Fruit fly (Drosophila melanogaster) whole organism, embryonic: ENCODE data around the gene CG3448.

ENCODE experiments used
- Adf1 ChIP-seq: fragments of 200-800 bp; sonication (Bioruptor generic); IDR thresholded peaks from 2 replicates; pipeline ENCODE4 v1.3.6; 2022; ENCODE audit warnings: missing biosample characterization, missing genetic modification characterization
- CG10543 ChIP-seq: fragments of 200-800 bp; sonication (Bioruptor generic); optimal IDR thresholded peaks from 3 replicates; lab custom pipeline; 2017; ENCODE audit warnings: missing biosample characterization, mild to moderate bottlenecking, missing genetic modification characterization, moderate library complexity
- CG10979 ChIP-seq: fragments of 200-800 bp; sonication (Bioruptor generic); optimal IDR thresholded peaks from 2 replicates; lab custom pipeline; 2018; ENCODE audit warnings: missing biosample characterization, mild to moderate bottlenecking, missing genetic modification characterization, moderate library complexity
- CG12219 ChIP-seq: fragments of 200-800 bp; sonication (Bioruptor generic); optimal IDR thresholded peaks from 3 replicates; lab custom pipeline; 2018; ENCODE audit warnings: missing biosample characterization, mild to moderate bottlenecking, missing genetic modification characterization
- CG14965 ChIP-seq: fragments of 200-800 bp; sonication (Bioruptor generic); optimal IDR thresholded peaks from 2 replicates; lab custom pipeline; 2016; ENCODE audit warnings: missing biosample characterization, missing genetic modification characterization, borderline replicate concordance
- CG17186 ChIP-seq: fragments of 200-800 bp; sonication (Bioruptor generic); optimal IDR thresholded peaks from 3 replicates; lab custom pipeline; 2017; ENCODE audit warnings: missing biosample characterization, missing genetic modification reagents, missing genetic modification characterization
- CG17385 ChIP-seq: fragments of 200-800 bp; sonication (Bioruptor generic); optimal IDR thresholded peaks from 3 replicates; lab custom pipeline; 2018; ENCODE audit warnings: missing biosample characterization, mild to moderate bottlenecking, missing genetic modification characterization
- CG2678 ChIP-seq: fragments of 200-800 bp; sonication (Bioruptor generic); optimal IDR thresholded peaks from 3 replicates; lab custom pipeline; 2019; ENCODE audit warnings: missing biosample characterization, mild to moderate bottlenecking, missing genetic modification characterization, moderate library complexity
- CG32772 ChIP-seq: fragments of 200-800 bp; sonication (Bioruptor generic); IDR thresholded peaks from 2 replicates; pipeline ENCODE4 v1.3.6; 2022; ENCODE audit warnings: missing biosample characterization, missing genetic modification characterization
- CG33557 ChIP-seq: fragments of 200-800 bp; sonication (Bioruptor generic); optimal IDR thresholded peaks from 2 replicates; lab custom pipeline; 2019; ENCODE audit warnings: missing biosample characterization, mild to moderate bottlenecking, missing genetic modification characterization, moderate library complexity
- CG34422 ChIP-seq: fragments of 200-800 bp; sonication (Bioruptor generic); IDR thresholded peaks from 3 replicates; pipeline ENCODE4 v1.3.6; 2022; ENCODE audit warnings: missing biosample characterization, missing genetic modification characterization
- CG4707 ChIP-seq: fragments of 200-800 bp; sonication (Bioruptor generic); optimal IDR thresholded peaks from 2 replicates; lab custom pipeline; 2018; ENCODE audit warnings: missing biosample characterization, mild to moderate bottlenecking, missing genetic modification characterization, moderate library complexity
- CG4854 ChIP-seq: fragments of 200-800 bp; sonication (Bioruptor generic); optimal IDR thresholded peaks from 2 replicates; lab custom pipeline; 2016; ENCODE audit warnings: missing biosample characterization, missing genetic modification characterization, inconsistent platforms
- CG6654 ChIP-seq: fragments of 200-800 bp; sonication (Bioruptor generic); optimal IDR thresholded peaks from 2 replicates; lab custom pipeline; 2017; ENCODE audit warnings: missing biosample characterization, mild to moderate bottlenecking, missing genetic modification characterization
- CG7372 ChIP-seq: fragments of 200-800 bp; sonication (Bioruptor generic); IDR thresholded peaks from 2 replicates; pipeline ENCODE4 v1.3.6; 2022; ENCODE audit warnings: missing biosample characterization, missing genetic modification characterization
- CG9437 ChIP-seq: fragments of 200-800 bp; sonication (Bioruptor generic); optimal IDR thresholded peaks from 2 replicates; lab custom pipeline; 2018; ENCODE audit warnings: missing biosample characterization, mild to moderate bottlenecking, missing genetic modification characterization
- CG9797 ChIP-seq: fragments of 200-800 bp; sonication (Bioruptor generic); optimal IDR thresholded peaks from 3 replicates; lab custom pipeline; 2018; ENCODE audit warnings: missing biosample characterization, mild to moderate bottlenecking, missing genetic modification characterization
- Camta ChIP-seq: fragments of 200-800 bp; sonication (Bioruptor generic); optimal IDR thresholded peaks from 2 replicates; lab custom pipeline; 2016; ENCODE audit warnings: missing biosample characterization, missing genetic modification characterization
- D19A ChIP-seq: fragments of 200-800 bp; optimal IDR thresholded peaks from 3 replicates; lab custom pipeline; 2019; ENCODE audit warnings: missing biosample characterization, mild to moderate bottlenecking, missing genetic modification characterization, moderate library complexity
- Dad ChIP-seq: fragments of 200-800 bp; sonication (Bioruptor generic); optimal IDR thresholded peaks from 3 replicates; lab custom pipeline; 2016; ENCODE audit warnings: missing biosample characterization, missing genetic modification characterization
- HmgD ChIP-seq: fragments of 200-800 bp; sonication (Bioruptor generic); optimal IDR thresholded peaks from 3 replicates; lab custom pipeline; 2016; ENCODE audit warnings: missing biosample characterization, missing genetic modification characterization
- MESR4 ChIP-seq: fragments of 200-800 bp; sonication (Bioruptor generic); optimal IDR thresholded peaks from 2 replicates; lab custom pipeline; 2018; ENCODE audit warnings: missing biosample characterization, mild to moderate bottlenecking, missing genetic modification characterization, moderate library complexity
- Ravus ChIP-seq: fragments of 200-800 bp; sonication (Bioruptor generic); IDR thresholded peaks from 2 replicates; pipeline ENCODE4 v1.3.6; 2022; ENCODE audit warnings: missing biosample characterization, missing genetic modification characterization
- Sox100B ChIP-seq: fragments of 200-800 bp; sonication (Bioruptor generic); optimal IDR thresholded peaks from 3 replicates; lab custom pipeline; 2018; ENCODE audit warnings: missing biosample characterization, mild to moderate bottlenecking, missing genetic modification characterization
- Trl ChIP-seq, 3 experiments: fragments of >200 bp in 2 of 3; fragments of 200-800 bp in 1 of 3; sonication (Bioruptor generic) in 1 of 3; optimal IDR thresholded peaks; 2 replicates in 1 of 3; 3 replicates in 2 of 3; lab custom pipeline; 2016 to 2017; ENCODE audit warnings: missing biosample characterization in 1 of 3, missing genetic modification characterization in 1 of 3
- amos ChIP-seq: fragments of 200-800 bp; sonication (Bioruptor generic); IDR thresholded peaks from 2 replicates; pipeline ENCODE4 v1.3.6; 2022; ENCODE audit warnings: missing biosample characterization, missing genetic modification characterization; ENCODE audit not compliant: partially characterized antibody
- ash1 ChIP-seq: fragments of 200-800 bp; sonication (Bioruptor generic); optimal IDR thresholded peaks from 2 replicates; lab custom pipeline; 2018; ENCODE audit warnings: missing biosample characterization, mild to moderate bottlenecking, missing genetic modification characterization
- az2 ChIP-seq: fragments of 200-800 bp; sonication (Bioruptor generic); optimal IDR thresholded peaks from 3 replicates; lab custom pipeline; 2016; ENCODE audit warnings: missing biosample characterization, missing genetic modification characterization
- chinmo ChIP-seq: fragments of 200-800 bp; sonication (Bioruptor generic); IDR thresholded peaks from 4 replicates; pipeline ENCODE4 v1.3.6; 2022; ENCODE audit warnings: missing biosample characterization, missing genetic modification characterization; ENCODE audit not compliant: partially characterized antibody
- crp ChIP-seq, 2 experiments: fragments of 200-800 bp; sonication (Bioruptor generic); optimal IDR thresholded peaks; 2 replicates in 1 of 2; 3 replicates in 1 of 2; lab custom pipeline; 2017; ENCODE audit warnings: missing biosample characterization in 2 of 2, missing genetic modification characterization in 2 of 2, mild to moderate bottlenecking in 1 of 2, moderate library complexity in 1 of 2
- dpn ChIP-seq, 2 experiments: fragments of 200-800 bp; sonication (Bioruptor generic); optimal IDR thresholded peaks; 3 replicates each; lab custom pipeline; 2016; ENCODE audit warnings: missing biosample characterization in 2 of 2, missing genetic modification characterization in 2 of 2
- ewg ChIP-seq: fragments of 200-800 bp; sonication (Bioruptor generic); optimal IDR thresholded peaks from 3 replicates; lab custom pipeline; 2017; ENCODE audit warnings: mild to moderate bottlenecking, missing biosample characterization, missing genetic modification reagents, missing genetic modification characterization
- gem ChIP-seq: fragments of 200-800 bp; sonication (Bioruptor generic); optimal IDR thresholded peaks from 2 replicates; lab custom pipeline; 2019; ENCODE audit warnings: missing biosample characterization, mild to moderate bottlenecking, missing genetic modification characterization, moderate library complexity
- gsb ChIP-seq: fragments of 200-800 bp; sonication (Bioruptor generic); IDR thresholded peaks from 2 replicates; pipeline ENCODE4 v1.3.6; 2022; ENCODE audit warnings: missing biosample characterization, missing genetic modification characterization
- gsb-n ChIP-seq: fragments of 200-800 bp; sonication (Bioruptor generic); optimal IDR thresholded peaks from 3 replicates; lab custom pipeline; 2018; ENCODE audit warnings: missing biosample characterization, mild to moderate bottlenecking, missing genetic modification characterization
- h ChIP-seq: fragments of >200 bp; optimal IDR thresholded peaks from 2 replicates; lab custom pipeline; 2017
- hb ChIP-seq: fragments of 200-800 bp; sonication (Bioruptor generic); IDR thresholded peaks from 3 replicates; pipeline ENCODE4 v1.3.6; 2022; ENCODE audit warnings: missing biosample characterization, missing genetic modification characterization; ENCODE audit not compliant: partially characterized antibody
- hkb ChIP-seq, 2 experiments: fragments of 200-800 bp in 1 of 2; fragments of >200 bp in 1 of 2; sonication (Bioruptor generic) in 1 of 2; IDR thresholded peaks in 1 of 2; optimal IDR thresholded peaks in 1 of 2; 2 replicates each; pipeline versions ENCODE4 v1.3.6 to Lab custom; 2017 to 2022; ENCODE audit warnings: missing biosample characterization in 1 of 2, missing genetic modification characterization in 1 of 2
- ind ChIP-seq: fragments of 200-800 bp; sonication (Bioruptor generic); optimal IDR thresholded peaks from 3 replicates; lab custom pipeline; 2016; ENCODE audit warnings: missing biosample characterization, missing genetic modification characterization
- nerfin-1 ChIP-seq: fragments of 200-800 bp; sonication (Bioruptor generic); optimal IDR thresholded peaks from 3 replicates; lab custom pipeline; 2019; ENCODE audit warnings: missing biosample characterization, mild to moderate bottlenecking, missing genetic modification characterization, moderate library complexity
- pfk ChIP-seq: fragments of 200-800 bp; sonication (Bioruptor generic); optimal IDR thresholded peaks from 2 replicates; lab custom pipeline; 2018; ENCODE audit warnings: missing biosample characterization, mild to moderate bottlenecking, missing genetic modification characterization, moderate library complexity
- pzg ChIP-seq: fragments of 200-800 bp; sonication (Bioruptor generic); optimal IDR thresholded peaks from 3 replicates; lab custom pipeline; 2018; ENCODE audit warnings: missing biosample characterization, mild to moderate bottlenecking, missing genetic modification characterization, moderate library complexity
- row ChIP-seq: fragments of 200-800 bp; sonication (Bioruptor generic); IDR thresholded peaks from 3 replicates; pipeline ENCODE4 v1.3.6; 2022; ENCODE audit warnings: missing biosample characterization, missing genetic modification characterization
- schlank ChIP-seq: fragments of 200-800 bp; sonication (Bioruptor generic); optimal IDR thresholded peaks from 2 replicates; lab custom pipeline; 2018; ENCODE audit warnings: missing biosample characterization, mild to moderate bottlenecking, missing genetic modification characterization
- sens-2 ChIP-seq: fragments of 200-800 bp; sonication (Bioruptor generic); IDR thresholded peaks from 2 replicates; pipeline ENCODE4 v1.3.6; 2022; ENCODE audit warnings: missing biosample characterization, missing genetic modification characterization
- sug ChIP-seq: fragments of 200-800 bp; optimal IDR thresholded peaks from 2 replicates; lab custom pipeline; 2019; ENCODE audit warnings: missing biosample characterization, mild to moderate bottlenecking, missing genetic modification characterization, moderate library complexity
- trem ChIP-seq: fragments of 200-800 bp; optimal IDR thresholded peaks from 3 replicates; lab custom pipeline; 2019; ENCODE audit warnings: missing biosample characterization, mild to moderate bottlenecking, missing genetic modification characterization, moderate library complexity
- unc-4 ChIP-seq: fragments of 200-800 bp; sonication (Bioruptor generic); IDR thresholded peaks from 2 replicates; pipeline ENCODE4 v1.3.6; 2022; ENCODE audit warnings: missing biosample characterization, missing genetic modification characterization; ENCODE audit not compliant: partially characterized antibody

CG3448 gene

DNA sequence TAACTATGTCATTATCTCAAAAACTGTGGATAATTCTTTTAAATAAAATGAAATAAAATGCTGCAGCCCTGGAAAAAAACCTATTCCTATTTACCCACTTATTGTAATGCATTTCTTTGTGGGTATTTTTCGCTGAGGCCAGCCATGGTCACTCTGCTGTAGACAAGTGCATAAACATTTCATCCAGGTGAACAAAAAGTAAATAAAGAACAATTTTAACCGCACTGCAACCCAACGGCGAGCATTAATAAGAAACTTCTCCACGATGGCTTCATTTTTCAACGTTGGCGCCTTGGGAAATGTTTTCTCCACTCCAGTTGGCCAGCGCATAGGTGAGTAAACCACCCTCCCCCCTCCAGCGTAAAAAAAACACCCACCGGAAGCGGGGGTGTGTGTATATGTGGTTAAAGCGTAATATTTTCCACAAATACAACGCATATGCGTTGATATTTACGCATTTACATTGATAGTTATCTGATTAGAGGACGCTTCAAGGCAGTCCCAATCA is 4.6 kb downstream of the CG3448 start, which contains the start of gene CG3529 (continued):
- peak; percentile 19 for TF ChIP-seq HmgD
- no peak for TF ChIP-seq CG7372 (GFP tag; lab: Robert Waterston, UW)
- no peak for TF ChIP-seq ash1 (GFP tag; lab: Kevin White, UChicago)
- TF ChIP-seq CG4707 (GFP tag; lab: Kevin White, UChicago): peak; percentile 15
- peak; percentile 87 for TF ChIP-seq nerfin-1 (tag; lab: Kevin White, UChicago)
- 0 out of 2 replicates have a peak, but pooled peaks have one; percentile 37 for TF ChIP-seq CG32772 (GFP tag; lab: Robert Waterston, UW)
- TF ChIP-seq CG9437: no peak
- TF ChIP-seq Dad (GFP tag; lab: Kevin White, UChicago): no peak
- peak; percentile 16 for TF ChIP-seq pfk
- TF ChIP-seq gsb-n (tag; lab: Kevin White, UChicago): no peak
- TF ChIP-seq pzg (GFP tag; lab: Kevin White, UChicago): peak; percentile 69
- TF ChIP-seq Trl (optimal IDR thresholded peaks at IDR 0.05; lab: Kevin White, UChicago): no peak
- TF ChIP-seq Trl (GFP tag; optimal IDR thresholded peaks at IDR 0.05; lab: Kevin White, UChicago): no peak
- TF ChIP-seq CG2678 (tag; lab: Kevin White, UChicago): peak; percentile 23
- no peak for TF ChIP-seq CG4854
- no peak for TF ChIP-seq unc-4 (GFP tag; lab: Robert Waterston, UW)
- TF ChIP-seq Camta: peak; percentile 25
- TF ChIP-seq CG10979 (tag; lab: Kevin White, UChicago): no peak
- TF ChIP-seq CG33557 (GFP tag; lab: Kevin White, UChicago): no peak
- no peak for TF ChIP-seq Adf1 (GFP tag; lab: Robert Waterston, UW)
- TF ChIP-seq CG17385 (GFP tag; lab: Kevin White, UChicago): peak; percentile 49
- peak; percentile 61 for TF ChIP-seq trem (tag; lab: Kevin White, UChicago)
- peak in 1 of 2 experiments; percentile 2 for TF ChIP-seq crp (GFP tag; optimal IDR thresholded peaks at IDR 0.05; lab: Kevin White, UChicago)
- no peak for TF ChIP-seq CG10543
- peak; percentile 44 for TF ChIP-seq D19A (tag; lab: Kevin White, UChicago)
- TF ChIP-seq schlank: no peak
- peak; percentile 14 for TF ChIP-seq ewg
- TF ChIP-seq Sox100B (GFP tag; lab: Kevin White, UChicago): peak; percentile 57
- no peak for TF ChIP-seq Ravus
- no peak for TF ChIP-seq sens-2
- TF ChIP-seq az2: peak; percentile 10
- no peak for TF ChIP-seq CG6654 (GFP tag; lab: Kevin White, UChicago)
- no peak for TF ChIP-seq ind
- no peak for TF ChIP-seq hkb (optimal IDR thresholded peaks at IDR 0.05; lab: Kevin White, UChicago)
- TF ChIP-seq hkb (GFP tag; IDR thresholded peaks at IDR 0.05; lab: Robert Waterston, UW): 0 out of 2 replicates have a peak, but pooled peaks have one; percentile 23
- TF ChIP-seq CG12219: peak; percentile 4
- TF ChIP-seq row (GFP tag; lab: Robert Waterston, UW): peak; percentile 75
- TF ChIP-seq dpn (GFP tag; optimal IDR thresholded peaks at IDR 0.05; lab: Kevin White, UChicago): peak in 1 of 2 experiments; percentile 27
- TF ChIP-seq hb (GFP tag; lab: Robert Waterston, UW): no peak
- peak; percentile 34 for TF ChIP-seq sug
- peak; percentile 68; the same call in 2 of the 4 replicates for TF ChIP-seq chinmo (GFP tag; lab: Robert Waterston, UW)
- peak; percentile 44; the same call in 1 of the 3 replicates for TF ChIP-seq CG34422
- TF ChIP-seq gsb (GFP tag; lab: Robert Waterston, UW): 0 out of 2 replicates have a peak, but pooled peaks have one; percentile 28
- TF ChIP-seq h (lab: Kevin White, UChicago): no peak
- TF ChIP-seq CG9797 (GFP tag; lab: Kevin White, UChicago): peak; percentile 80
- TF ChIP-seq gem (tag; lab: Kevin White, UChicago): peak; percentile 36
- peak; percentile 6 for TF ChIP-seq CG17186 (GFP tag; lab: Kevin White, UChicago)
- peak; percentile 75 for TF ChIP-seq MESR4 (GFP tag; lab: Kevin White, UChicago)
- TF ChIP-seq amos (GFP tag; lab: Robert Waterston, UW): no peak; the same call in 1 of the 2 replicates
- no peak for TF ChIP-seq CG14965 (GFP tag; lab: Kevin White, UChicago)
